Worm (Caenorhabditis elegans) whole organism, young adult: ENCODE data around the gene C06A1.3.

Experiments used
- B0336.3 ChIP-seq: fragments of 200-800 bp; sonication (Bioruptor generic); IDR thresholded peaks from 2 replicates; pipeline ENCODE4 v1.3.6; 2022; ENCODE audit warnings: missing genetic modification characterization, missing compliant biosample characterization
- C06A6.2 ChIP-seq: fragments of 200-800 bp; sonication (Bioruptor generic); conservative IDR thresholded peaks from 2 replicates; pipeline ENCODE4 v1.3.6; 2022; ENCODE audit warnings: missing genetic modification characterization, missing compliant biosample characterization
- C17E4.6 ChIP-seq: fragments of 200-800 bp; sonication (Bioruptor generic); IDR thresholded peaks from 2 replicates; pipeline ENCODE4 v1.3.6; 2022; ENCODE audit warnings: missing genetic modification reagents, missing genetic modification characterization, missing compliant biosample characterization
- D2030.7 ChIP-seq: fragments of 200-800 bp; sonication (Bioruptor generic); IDR thresholded peaks from 2 replicates; pipeline ENCODE4 v1.3.6; 2022; ENCODE audit warnings: missing genetic modification reagents, missing genetic modification characterization, missing compliant biosample characterization
- F33H1.4 ChIP-seq: fragments of 200-800 bp; sonication (Bioruptor generic); IDR thresholded peaks from 2 replicates; pipeline ENCODE4 v1.3.6; 2022; ENCODE audit warnings: missing genetic modification reagents, missing genetic modification characterization, missing compliant biosample characterization
- F37B4.10 ChIP-seq: fragments of 200-800 bp; sonication (Bioruptor generic); IDR thresholded peaks from 2 replicates; pipeline ENCODE4 v1.3.6; 2022; ENCODE audit warnings: missing genetic modification characterization, missing compliant biosample characterization
- F52B5.7 ChIP-seq: sonication (generic microtip); optimal IDR thresholded peaks from 2 replicates; lab custom pipeline; 2016; ENCODE audit warnings: mild to moderate bottlenecking, missing genetic modification characterization, missing compliant biosample characterization
- F55B11.4 ChIP-seq: sonication (generic microtip); optimal IDR thresholded peaks from 2 replicates; lab custom pipeline; 2016; ENCODE audit warnings: missing compliant biosample characterization, missing genetic modification characterization, borderline replicate concordance; ENCODE audit not compliant: insufficient read depth
- F57C9.4 ChIP-seq: sonication (generic microtip); optimal IDR thresholded peaks from 2 replicates; lab custom pipeline; 2017; ENCODE audit warnings: mild to moderate bottlenecking, missing genetic modification characterization, missing compliant biosample characterization
- T07F8.4 ChIP-seq: sonication (generic microtip); optimal IDR thresholded peaks from 2 replicates; lab custom pipeline; 2016; ENCODE audit warnings: mild to moderate bottlenecking, missing genetic modification characterization, moderate library complexity, missing compliant biosample characterization
- T26A5.8 ChIP-seq: sonication (generic microtip); optimal IDR thresholded peaks from 2 replicates; lab custom pipeline; 2016; ENCODE audit warnings: missing genetic modification characterization, missing compliant biosample characterization
- Y79H2A.3 ChIP-seq: fragments of 200-800 bp; sonication (Bioruptor generic); conservative IDR thresholded peaks from 2 replicates; pipeline ENCODE4 v1.3.6; 2022; ENCODE audit warnings: missing genetic modification reagents, missing genetic modification characterization, missing compliant biosample characterization
- Y95B8A.8 ChIP-seq: fragments of 200-800 bp; sonication (Bioruptor generic); IDR thresholded peaks from 2 replicates; pipeline ENCODE4 v1.3.6; 2022; ENCODE audit warnings: missing genetic modification reagents, missing genetic modification characterization, missing compliant biosample characterization
- ZK185.1 ChIP-seq: sonication (generic microtip); optimal IDR thresholded peaks from 2 replicates; lab custom pipeline; 2016; ENCODE audit warnings: mild to moderate bottlenecking, missing genetic modification characterization, missing compliant biosample characterization; ENCODE audit not compliant: poor library complexity, severe bottlenecking
- akir-1 ChIP-seq: fragments of 200-800 bp; sonication (Bioruptor generic); optimal IDR thresholded peaks from 2 replicates; lab custom pipeline; 2018; ENCODE audit warnings: mild to moderate bottlenecking, missing genetic modification characterization, moderate library complexity, missing compliant biosample characterization
- ama-1 ChIP-seq, 3 experiments: fragments of 150-350 bp in 1 of 3; sonication (generic microtip) in 2 of 3; optimal IDR thresholded peaks; 2 replicates each; lab custom pipeline; 2014 to 2018; ENCODE audit warnings: missing biosample characterization in 2 of 3, missing genetic modification characterization in 2 of 3, missing genetic modification reagents in 2 of 3
- aptf-2 ChIP-seq: fragments of 200-800 bp; sonication (Bioruptor generic); conservative IDR thresholded peaks from 2 replicates; pipeline ENCODE4 v1.3.6; 2022; ENCODE audit warnings: missing genetic modification reagents, missing genetic modification characterization, missing compliant biosample characterization
- atf-7 ChIP-seq: sonication (generic microtip); optimal IDR thresholded peaks from 2 replicates; lab custom pipeline; 2017; ENCODE audit warnings: mild to moderate bottlenecking, missing genetic modification characterization, missing compliant biosample characterization
- attf-3 ChIP-seq: fragments of 200-800 bp; sonication (Bioruptor generic); conservative IDR thresholded peaks from 2 replicates; pipeline ENCODE4 v1.3.6; 2022; ENCODE audit warnings: missing genetic modification reagents, missing genetic modification characterization, missing compliant biosample characterization
- attf-6 ChIP-seq: fragments of 200-800 bp; sonication (Bioruptor generic); IDR thresholded peaks from 2 replicates; pipeline ENCODE4 v1.3.6; 2022; ENCODE audit warnings: missing genetic modification reagents, missing genetic modification characterization, missing compliant biosample characterization
- bed-1 ChIP-seq: fragments of 200-800 bp; sonication (Bioruptor generic); IDR thresholded peaks from 2 replicates; pipeline ENCODE4 v1.3.6; 2022; ENCODE audit warnings: missing genetic modification reagents, missing genetic modification characterization, missing compliant biosample characterization
- cebp-1 ChIP-seq, 2 experiments: fragments of 200-800 bp in 1 of 2; sonication (Bioruptor generic) in 1 of 2; sonication (generic microtip) in 1 of 2; IDR thresholded peaks in 1 of 2; optimal IDR thresholded peaks in 1 of 2; 2 replicates each; pipeline versions ENCODE4 v1.3.6 to Lab custom; 2017 to 2022; ENCODE audit warnings: missing compliant biosample characterization in 2 of 2, missing genetic modification characterization in 2 of 2, mild to moderate bottlenecking in 1 of 2, missing genetic modification reagents in 1 of 2, moderate library complexity in 1 of 2
- ceh-27 ChIP-seq: fragments of 200-800 bp; sonication (Bioruptor generic); optimal IDR thresholded peaks from 2 replicates; lab custom pipeline; 2018; ENCODE audit warnings: mild to moderate bottlenecking, missing genetic modification characterization, moderate library complexity, missing compliant biosample characterization
- ceh-40 ChIP-seq: fragments of 200-800 bp; sonication (Bioruptor generic); IDR thresholded peaks from 2 replicates; pipeline ENCODE4 v1.3.6; 2022; ENCODE audit warnings: missing genetic modification characterization, missing compliant biosample characterization
- egl-44 ChIP-seq: fragments of 200-800 bp; sonication (Bioruptor generic); IDR thresholded peaks from 2 replicates; pipeline ENCODE4 v1.3.6; 2022; ENCODE audit warnings: missing genetic modification reagents, missing genetic modification characterization, missing compliant biosample characterization
- egrh-3 ChIP-seq: fragments of 200-800 bp; sonication (Bioruptor generic); IDR thresholded peaks from 2 replicates; pipeline ENCODE4 v1.3.6; 2022; ENCODE audit warnings: missing genetic modification reagents, missing genetic modification characterization, missing compliant biosample characterization
- gei-17 ChIP-seq: fragments of 200-800 bp; sonication (Bioruptor generic); optimal IDR thresholded peaks from 2 replicates; lab custom pipeline; 2018; ENCODE audit warnings: mild to moderate bottlenecking, missing genetic modification characterization, missing compliant biosample characterization
- hlh-26 ChIP-seq: fragments of 200-800 bp; sonication (Bioruptor generic); conservative IDR thresholded peaks from 2 replicates; pipeline ENCODE4 v1.3.6; 2022; ENCODE audit warnings: missing genetic modification reagents, missing genetic modification characterization, missing compliant biosample characterization
- lin-40 ChIP-seq: sonication (generic microtip); optimal IDR thresholded peaks from 2 replicates; lab custom pipeline; 2016; ENCODE audit warnings: missing genetic modification characterization, mild to moderate bottlenecking, missing compliant biosample characterization, missing genotype, missing genetic modification reagents
- lin-54 ChIP-seq: fragments of 200-800 bp; sonication (Bioruptor generic); optimal IDR thresholded peaks from 2 replicates; lab custom pipeline; 2018; ENCODE audit warnings: mild to moderate bottlenecking, missing genetic modification characterization, missing compliant biosample characterization
- lsl-1 ChIP-seq: fragments of 200-800 bp; sonication (Bioruptor generic); optimal IDR thresholded peaks from 2 replicates; lab custom pipeline; 2018; ENCODE audit warnings: mild to moderate bottlenecking, missing genetic modification characterization, moderate library complexity, missing compliant biosample characterization
- madf-3 ChIP-seq: fragments of 200-800 bp; sonication (Bioruptor generic); IDR thresholded peaks from 2 replicates; pipeline ENCODE4 v1.3.6; 2022; ENCODE audit warnings: missing genetic modification reagents, missing genetic modification characterization, missing compliant biosample characterization
- madf-6 ChIP-seq: fragments of 200-800 bp; sonication (Bioruptor generic); IDR thresholded peaks from 2 replicates; pipeline ENCODE4 v1.3.6; 2022; ENCODE audit warnings: missing genetic modification reagents, missing genetic modification characterization, missing compliant biosample characterization
- nhr-90 ChIP-seq: sonication (generic microtip); optimal IDR thresholded peaks from 2 replicates; lab custom pipeline; 2016; ENCODE audit warnings: missing genotype, mild to moderate bottlenecking, missing genetic modification characterization, missing compliant biosample characterization
- rpc-1 ChIP-seq, 2 experiments: fragments of 150-350 bp in 1 of 2; sonication (generic microtip) in 1 of 2; optimal IDR thresholded peaks; 2 replicates each; lab custom pipeline; 2014 to 2018; ENCODE audit warnings: missing biosample characterization in 1 of 2, missing genetic modification characterization in 1 of 2, missing genetic modification reagents in 1 of 2, missing genotype in 1 of 2
- snpc-1.1 ChIP-seq: sonication (generic microtip); optimal IDR thresholded peaks from 2 replicates; lab custom pipeline; 2017; ENCODE audit warnings: missing genetic modification characterization, mild to moderate bottlenecking, missing compliant biosample characterization, antibody characterized with exemption, moderate library complexity, missing genotype, missing genetic modification reagents; ENCODE audit not compliant: insufficient read depth
- snpc-3.4 ChIP-seq: sonication (generic microtip); optimal IDR thresholded peaks from 2 replicates; lab custom pipeline; 2017; ENCODE audit warnings: missing genetic modification characterization, mild to moderate bottlenecking, missing compliant biosample characterization, antibody characterized with exemption, moderate library complexity, missing genotype, missing genetic modification reagents
- sptf-2 ChIP-seq: fragments of 200-800 bp; sonication (Bioruptor generic); optimal IDR thresholded peaks from 2 replicates; lab custom pipeline; 2018; ENCODE audit warnings: mild to moderate bottlenecking, missing genetic modification characterization, missing compliant biosample characterization
- unc-130 ChIP-seq: sonication (generic microtip); optimal IDR thresholded peaks from 2 replicates; lab custom pipeline; 2016; ENCODE audit warnings: missing genetic modification reagents, missing genetic modification characterization, missing compliant biosample characterization
- unc-62 ChIP-seq: fragments of 150-350 bp; optimal IDR thresholded peaks from 2 replicates; lab custom pipeline; 2014; ENCODE audit warnings: missing biosample characterization, missing genetic modification reagents, missing genetic modification characterization
- zfh-2 ChIP-seq: fragments of 200-800 bp; sonication (Bioruptor generic); conservative IDR thresholded peaks from 2 replicates; pipeline ENCODE4 v1.3.6; 2022; ENCODE audit warnings: missing genetic modification reagents, missing genetic modification characterization, missing compliant biosample characterization
- zim-3 ChIP-seq: sonication (generic microtip); optimal IDR thresholded peaks from 2 replicates; lab custom pipeline; 2017; ENCODE audit warnings: mild to moderate bottlenecking, missing genetic modification characterization, moderate library complexity, missing compliant biosample characterization
- ztf-22 ChIP-seq: fragments of 200-800 bp; sonication (Bioruptor generic); optimal IDR thresholded peaks from 2 replicates; lab custom pipeline; 2018; ENCODE audit warnings: mild to moderate bottlenecking, missing genetic modification characterization, moderate library complexity, missing compliant biosample characterization
- ztf-25 ChIP-seq: fragments of 200-800 bp; sonication (Bioruptor generic); IDR thresholded peaks from 2 replicates; pipeline ENCODE4 v1.3.6; 2022; ENCODE audit warnings: missing genetic modification reagents, missing genetic modification characterization, missing compliant biosample characterization
- ztf-6 ChIP-seq: fragments of 200-800 bp; sonication (Bioruptor generic); IDR thresholded peaks from 2 replicates; pipeline ENCODE4 v1.3.6; 2022; ENCODE audit warnings: missing genetic modification reagents, missing genetic modification characterization, missing compliant biosample characterization

C06A1.3 gene

DNA sequence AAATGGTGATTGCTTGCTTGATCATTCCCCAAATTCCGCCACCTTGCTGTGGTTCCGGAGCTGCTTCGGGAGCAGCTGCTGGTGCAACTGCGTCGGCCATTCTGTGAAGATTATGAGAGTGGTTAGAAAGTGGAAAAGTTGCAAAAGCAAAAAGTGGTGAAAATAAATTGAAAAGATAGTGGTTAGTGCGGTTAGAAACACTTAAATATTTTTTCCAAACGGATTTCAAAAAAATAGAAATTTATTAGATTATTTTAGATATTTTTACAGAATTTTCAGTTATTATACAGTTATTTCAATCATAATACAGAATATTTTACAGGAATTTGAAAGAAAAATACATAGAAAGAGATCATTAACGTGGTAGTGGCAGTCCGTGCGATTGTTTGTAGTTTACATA, 34.5 kb upstream of the C06A1.3 start, which contains the start of gene R166.2:
Gene R166.2, minus strand, starts transcription at position 101 of the 400 bp plus-strand sequence.
- TF ChIP-seq lin-40 (tag; lab: Kevin White, UChicago), result no peak
- no peak for TF ChIP-seq zim-3 (tag; lab: Kevin White, UChicago)
- no peak for TF ChIP-seq Y79H2A.3 (GFP tag; lab: Robert Waterston, UW)
- TF ChIP-seq, all 124 proteins: peak for 0

DNA sequence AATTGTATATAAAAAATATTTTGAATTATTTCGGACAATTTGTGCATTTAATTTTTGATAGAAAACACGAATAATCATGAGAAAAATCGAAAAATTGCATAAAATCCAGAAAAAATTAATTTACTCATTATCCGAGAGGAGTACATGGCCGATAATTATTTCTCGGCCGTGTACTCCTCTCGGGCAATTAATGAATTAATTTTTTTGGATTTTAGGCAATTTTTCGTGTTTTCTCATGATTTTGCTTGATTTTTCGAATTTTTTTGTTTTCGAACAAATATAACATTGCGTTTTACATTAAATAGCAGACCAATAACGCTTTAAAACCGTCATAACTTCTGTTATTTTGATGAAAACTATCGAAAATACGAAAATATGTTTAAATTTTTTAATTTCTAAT, 34.1 kb upstream of the C06A1.3 start:
- TF ChIP-seq bed-1 (GFP tag; lab: Robert Waterston, UW), result no peak
- no peak for TF ChIP-seq ztf-22 (GFP tag; lab: Kevin White, UChicago)
- TF ChIP-seq F55B11.4, result no peak
- no peak for TF ChIP-seq nhr-90 (tag; lab: Kevin White, UChicago)
- no peak for TF ChIP-seq egrh-3 (GFP tag; lab: Robert Waterston, UW)
- TF ChIP-seq aptf-2 (GFP tag; lab: Robert Waterston, UW), result no peak
- TF ChIP-seq madf-3, result no peak
- no peak for TF ChIP-seq rpc-1 (optimal IDR thresholded peaks at IDR 0.05; lab: Kevin White, UChicago)
- TF ChIP-seq rpc-1 (tag; optimal IDR thresholded peaks at IDR 0.05; lab: Kevin White, UChicago), result no peak
- TF ChIP-seq F52B5.7, result no peak
- TF ChIP-seq snpc-3.4 (tag; lab: Kevin White, UChicago), result no peak
- peak; percentile 35 for TF ChIP-seq lin-54 (GFP tag; lab: Kevin White, UChicago)
- TF ChIP-seq attf-6 (GFP tag; lab: Robert Waterston, UW), result no peak
- TF ChIP-seq T07F8.4 (tag; lab: Kevin White, UChicago), result no peak
- no peak for TF ChIP-seq ztf-25 (GFP tag; lab: Robert Waterston, UW)
- no peak for TF ChIP-seq Y95B8A.8
- peak; percentile 40 for TF ChIP-seq F33H1.4 (GFP tag; lab: Robert Waterston, UW)
- TF ChIP-seq unc-62 (GFP tag; lab: Kevin White, UChicago), result no peak
- TF ChIP-seq ceh-40 (GFP tag; lab: Robert Waterston, UW), result no peak
- TF ChIP-seq atf-7 (tag; lab: Kevin White, UChicago), result no peak
- TF ChIP-seq C06A6.2 (GFP tag; lab: Robert Waterston, UW), result no peak
- no peak for TF ChIP-seq F37B4.10
- no peak for TF ChIP-seq zfh-2 (GFP tag; lab: Robert Waterston, UW)
- TF ChIP-seq ceh-27 (GFP tag; lab: Kevin White, UChicago), result peak; percentile 6
- no peak for TF ChIP-seq F57C9.4 (tag; lab: Kevin White, UChicago)
- peak; percentile 41; the same call in 1 of the 2 replicates for TF ChIP-seq madf-6
- TF ChIP-seq gei-17, result no peak
- TF ChIP-seq sptf-2 (GFP tag; lab: Kevin White, UChicago), result no peak
- TF ChIP-seq lsl-1 (GFP tag; lab: Kevin White, UChicago), result peak; percentile 4
- TF ChIP-seq egl-44 (GFP tag; lab: Robert Waterston, UW), result no peak
- TF ChIP-seq ama-1 (optimal IDR thresholded peaks at IDR 0.05; lab: Kevin White, UChicago), result no peak
- no peak for TF ChIP-seq ama-1 (GFP tag; optimal IDR thresholded peaks at IDR 0.05; lab: Kevin White, UChicago)
- peak; percentile 73 for TF ChIP-seq ZK185.1
- TF ChIP-seq hlh-26, result no peak
- peak; percentile 80 for TF ChIP-seq unc-130 (GFP tag; lab: Kevin White, UChicago)
- TF ChIP-seq akir-1, result no peak
- TF ChIP-seq T26A5.8 (tag; lab: Kevin White, UChicago), result no peak
- TF ChIP-seq attf-3, result 0 out of 2 replicates have a peak, but pooled peaks have one; percentile 11
- no peak for TF ChIP-seq C17E4.6 (GFP tag; lab: Robert Waterston, UW)
- TF ChIP-seq B0336.3 (GFP tag; lab: Robert Waterston, UW), result no peak
- no peak for TF ChIP-seq ztf-6 (GFP tag; lab: Robert Waterston, UW)
- no peak for TF ChIP-seq snpc-1.1 (tag; lab: Kevin White, UChicago)
- peak; percentile 45 for TF ChIP-seq D2030.7 (GFP tag; lab: Robert Waterston, UW)
- no peak for TF ChIP-seq cebp-1 (GFP tag; IDR thresholded peaks at IDR 0.05; lab: Robert Waterston, UW)
- TF ChIP-seq cebp-1 (tag; optimal IDR thresholded peaks at IDR 0.05; lab: Kevin White, UChicago), result peak; percentile 15
- TF ChIP-seq lin-40 (tag; lab: Kevin White, UChicago), result peak; percentile 31
